Worm (Caenorhabditis elegans) whole organism, mixed stage, embryonic: ENCODE data around the gene clec-144.

Experiments used
- M03D4.4 ChIP-seq: sonication (generic microtip); optimal IDR thresholded peaks from 2 replicates; lab custom pipeline; 2017; ENCODE audit warnings: mild to moderate bottlenecking, missing genetic modification characterization, missing compliant biosample characterization
- bed-3 ChIP-seq: fragments of 200-800 bp; sonication (Bioruptor generic); optimal IDR thresholded peaks from 3 replicates; lab custom pipeline; 2018; ENCODE audit warnings: mild to moderate bottlenecking, missing genetic modification characterization, moderate library complexity, missing compliant biosample characterization
- blmp-1 ChIP-seq: fragments of 150-350 bp; optimal IDR thresholded peaks from 2 replicates; lab custom pipeline; 2014; ENCODE audit warnings: missing biosample characterization, missing genetic modification characterization
- ceh-39 ChIP-seq: fragments of 150-350 bp; optimal IDR thresholded peaks from 2 replicates; lab custom pipeline; 2014; ENCODE audit warnings: missing biosample characterization, missing genetic modification characterization
- ceh-43 ChIP-seq: fragments of 200-800 bp; sonication (Bioruptor generic); optimal IDR thresholded peaks from 2 replicates; lab custom pipeline; 2018; ENCODE audit warnings: mild to moderate bottlenecking, missing genetic modification characterization, moderate library complexity, missing compliant biosample characterization
- ceh-83 ChIP-seq: fragments of 200-800 bp; sonication (Bioruptor generic); optimal IDR thresholded peaks from 2 replicates; lab custom pipeline; 2018; ENCODE audit warnings: mild to moderate bottlenecking, missing genetic modification characterization, missing compliant biosample characterization
- ces-1 ChIP-seq: fragments of 150-350 bp; optimal IDR thresholded peaks from 2 replicates; lab custom pipeline; 2014; ENCODE audit warnings: missing biosample characterization, missing genetic modification reagents, missing genetic modification characterization
- cnd-1 ChIP-seq: fragments of 200-800 bp; sonication (Bioruptor generic); optimal IDR thresholded peaks from 2 replicates; lab custom pipeline; 2018; ENCODE audit warnings: mild to moderate bottlenecking, missing genetic modification characterization, missing compliant biosample characterization
- drap-1 ChIP-seq: fragments of 200-800 bp; sonication (Bioruptor generic); optimal IDR thresholded peaks from 3 replicates; lab custom pipeline; 2018; ENCODE audit warnings: mild to moderate bottlenecking, missing genetic modification characterization, missing compliant biosample characterization
- elt-1 ChIP-seq: sonication (generic microtip); optimal IDR thresholded peaks from 2 replicates; lab custom pipeline; 2017; ENCODE audit warnings: missing genetic modification characterization, mild to moderate bottlenecking, missing compliant biosample characterization, antibody characterized with exemption, moderate library complexity, borderline replicate concordance; ENCODE audit not compliant: insufficient read depth
- elt-3 ChIP-seq: fragments of 150-350 bp; optimal IDR thresholded peaks from 2 replicates; lab custom pipeline; 2014; ENCODE audit warnings: missing biosample characterization, missing genetic modification characterization
- flh-1 ChIP-seq: fragments of 200-800 bp; sonication (Bioruptor generic); optimal IDR thresholded peaks from 2 replicates; lab custom pipeline; 2018; ENCODE audit warnings: mild to moderate bottlenecking, missing genetic modification characterization, moderate library complexity, missing compliant biosample characterization
- ham-2 ChIP-seq: fragments of 200-800 bp; sonication (Bioruptor generic); optimal IDR thresholded peaks from 2 replicates; lab custom pipeline; 2018; ENCODE audit warnings: mild to moderate bottlenecking, missing genetic modification characterization, missing compliant biosample characterization
- hlh-1 ChIP-seq: fragments of 150-350 bp; optimal IDR thresholded peaks from 2 replicates; lab custom pipeline; 2014; ENCODE audit warnings: missing biosample characterization, missing genetic modification reagents, missing genetic modification characterization
- lin-13 ChIP-seq: fragments of 150-350 bp; optimal IDR thresholded peaks from 2 replicates; lab custom pipeline; 2014; ENCODE audit warnings: missing biosample characterization, missing genetic modification characterization
- lin-32 ChIP-seq: fragments of 200-800 bp; sonication (Bioruptor generic); optimal IDR thresholded peaks from 2 replicates; lab custom pipeline; 2018; ENCODE audit warnings: mild to moderate bottlenecking, missing genetic modification characterization, missing compliant biosample characterization
- lsy-2 ChIP-seq: fragments of 150-350 bp; optimal IDR thresholded peaks from 2 replicates; lab custom pipeline; 2014; ENCODE audit warnings: missing biosample characterization, missing genetic modification characterization
- mab-5 ChIP-seq: fragments of 150-350 bp; optimal IDR thresholded peaks from 2 replicates; lab custom pipeline; 2014; ENCODE audit warnings: missing biosample characterization, missing genetic modification characterization
- mep-1 ChIP-seq: fragments of 150-350 bp; optimal IDR thresholded peaks from 2 replicates; lab custom pipeline; 2017; ENCODE audit warnings: missing biosample characterization, missing genetic modification reagents, missing genetic modification characterization, inconsistent platforms
- mls-2 ChIP-seq: sonication (generic microtip); optimal IDR thresholded peaks from 2 replicates; lab custom pipeline; 2016; ENCODE audit warnings: mild to moderate bottlenecking, missing genetic modification characterization, moderate library complexity, missing compliant biosample characterization
- nhr-12 ChIP-seq: fragments of 150-350 bp; optimal IDR thresholded peaks from 2 replicates; lab custom pipeline; 2014; ENCODE audit warnings: missing biosample characterization, missing genetic modification characterization
- nhr-2 ChIP-seq: fragments of 150-350 bp; optimal IDR thresholded peaks from 2 replicates; lab custom pipeline; 2014; ENCODE audit warnings: missing biosample characterization, missing genetic modification characterization
- nhr-76 ChIP-seq: sonication (generic microtip); optimal IDR thresholded peaks from 2 replicates; lab custom pipeline; 2017; ENCODE audit warnings: missing biosample characterization, missing genetic modification characterization
- pha-4 ChIP-seq: fragments of 150-350 bp; optimal IDR thresholded peaks from 2 replicates; lab custom pipeline; 2018; ENCODE audit warnings: missing biosample characterization, missing genetic modification reagents, missing genetic modification characterization
- sem-2 ChIP-seq: fragments of 200-800 bp; sonication (Bioruptor generic); optimal IDR thresholded peaks from 2 replicates; lab custom pipeline; 2018; ENCODE audit warnings: mild to moderate bottlenecking, missing genetic modification characterization, missing compliant biosample characterization
- snpc-4 ChIP-seq: fragments of 150-350 bp; optimal IDR thresholded peaks from 2 replicates; lab custom pipeline; 2014; ENCODE audit warnings: missing biosample characterization, missing genetic modification characterization
- sptf-1 ChIP-seq: sonication (generic microtip); optimal IDR thresholded peaks from 2 replicates; lab custom pipeline; 2017; ENCODE audit warnings: mild to moderate bottlenecking, missing genetic modification characterization, moderate library complexity, missing compliant biosample characterization
- unc-120 ChIP-seq: sonication (generic microtip); optimal IDR thresholded peaks from 2 replicates; lab custom pipeline; 2017; ENCODE audit warnings: missing genetic modification characterization, missing compliant biosample characterization; ENCODE audit not compliant: poor library complexity, severe bottlenecking
- unc-39 ChIP-seq: fragments of 150-350 bp; optimal IDR thresholded peaks from 2 replicates; lab custom pipeline; 2014; ENCODE audit warnings: missing biosample characterization, missing genetic modification characterization
- unc-62 ChIP-seq: fragments of 150-350 bp; optimal IDR thresholded peaks from 2 replicates; lab custom pipeline; 2014; ENCODE audit warnings: missing biosample characterization, missing genetic modification reagents, missing genetic modification characterization
- zip-8 ChIP-seq: fragments of 150-350 bp; optimal IDR thresholded peaks from 2 replicates; lab custom pipeline; 2014; ENCODE audit warnings: missing biosample characterization, missing genetic modification characterization

The clec-144 gene

ce11 chrII:11849572-11849971 is 17.2 kb upstream of the clec-144 start:
- TF ChIP-seq pha-4 (tag; lab: Kevin White, UChicago) (no peak), ceh-83 (no peak), flh-1 (GFP tag; lab: Kevin White, UChicago) (no peak)

- TF ChIP-seq lin-13 (tag; lab: Kevin White, UChicago) (no peak), bed-3 (no peak), nhr-12 (tag; lab: Kevin White, UChicago) (no peak), ceh-39 (tag; lab: Kevin White, UChicago) (no peak), unc-62 (no peak), sem-2 (GFP tag; lab: Kevin White, UChicago) (no peak), cnd-1 (no peak), elt-3 (tag; lab: Kevin White, UChicago) (no peak), mab-5 (tag; lab: Kevin White, UChicago) (no peak), snpc-4 (no peak), lsy-2 (no peak), mep-1 (tag; lab: Kevin White, UChicago) (no peak), unc-120 (tag; lab: Kevin White, UChicago) (no peak), ham-2 (GFP tag; lab: Kevin White, UChicago) (no peak), ces-1 (no peak), blmp-1 (tag; lab: Kevin White, UChicago) (no peak)
Measured at ce11 chrII:11845954-11846353, 13.6 kb upstream of the clec-144 start.

ce11 chrII:11844984-11845383 is 12.6 kb upstream of the clec-144 start:
- no peak for TF ChIP-seq zip-8
- TF ChIP-seq nhr-2 (tag; lab: Kevin White, UChicago): no peak
- TF ChIP-seq unc-120 (tag; lab: Kevin White, UChicago): no peak
- no peak for TF ChIP-seq lin-32 (GFP tag; lab: Kevin White, UChicago)
- TF ChIP-seq M03D4.4 (tag; lab: Kevin White, UChicago): no peak
- TF ChIP-seq ces-1: no peak
- no peak for TF ChIP-seq ceh-83
- TF ChIP-seq unc-62: no peak
- TF ChIP-seq ham-2 (GFP tag; lab: Kevin White, UChicago): no peak

- no peak for TF ChIP-seq ceh-43 (GFP tag; lab: Kevin White, UChicago)
- TF ChIP-seq nhr-2 (tag; lab: Kevin White, UChicago): no peak
- TF ChIP-seq lin-32 (GFP tag; lab: Kevin White, UChicago): no peak
- TF ChIP-seq zip-8: no peak
- TF ChIP-seq elt-1 (tag; lab: Kevin White, UChicago): no peak
- TF ChIP-seq hlh-1 (tag; lab: Kevin White, UChicago): no peak
- no peak for TF ChIP-seq lin-13 (tag; lab: Kevin White, UChicago)
- TF ChIP-seq unc-62: no peak
Measured at ce11 chrII:11844072-11844471, 11.7 kb upstream of the clec-144 start.

- TF ChIP-seq blmp-1 (tag; lab: Kevin White, UChicago): no peak
- TF ChIP-seq lsy-2: no peak
- no peak for TF ChIP-seq ces-1
- no peak for TF ChIP-seq hlh-1 (tag; lab: Kevin White, UChicago)
- no peak for TF ChIP-seq nhr-2 (tag; lab: Kevin White, UChicago)
- TF ChIP-seq elt-1 (tag; lab: Kevin White, UChicago): no peak
- no peak for TF ChIP-seq elt-3 (tag; lab: Kevin White, UChicago)
- no peak for TF ChIP-seq nhr-76 (tag; lab: Kevin White, UChicago)
- no peak for TF ChIP-seq mep-1 (tag; lab: Kevin White, UChicago)
- TF ChIP-seq flh-1 (GFP tag; lab: Kevin White, UChicago): no peak
- TF ChIP-seq mls-2 (tag; lab: Kevin White, UChicago): no peak
- no peak for TF ChIP-seq unc-39
- TF ChIP-seq unc-62: no peak
- no peak for TF ChIP-seq zip-8
- no peak for TF ChIP-seq unc-120 (tag; lab: Kevin White, UChicago)
- no peak for TF ChIP-seq drap-1 (GFP tag; lab: Kevin White, UChicago)
- TF ChIP-seq, all 35 proteins: peak for 0
Measured at ce11 chrII:11843441-11843840, 11.1 kb upstream of the clec-144 start.

ce11 chrII:11842766-11843165 is 10.4 kb upstream of the clec-144 start:
- TF ChIP-seq mab-5 (tag; lab: Kevin White, UChicago): no peak
- TF ChIP-seq ces-1: no peak
- no peak for TF ChIP-seq ceh-83
- TF ChIP-seq lin-32 (GFP tag; lab: Kevin White, UChicago): no peak
- no peak for TF ChIP-seq nhr-76 (tag; lab: Kevin White, UChicago)
- no peak for TF ChIP-seq flh-1 (GFP tag; lab: Kevin White, UChicago)
- no peak for TF ChIP-seq nhr-2 (tag; lab: Kevin White, UChicago)
- TF ChIP-seq cnd-1: no peak
- TF ChIP-seq sptf-1: no peak
- no peak for TF ChIP-seq bed-3
